Worm (Caenorhabditis elegans) whole organism, young adult: ENCODE measurements around the gene B0252.11.

Experiments
- F55B11.4 ChIP-seq: sonication (generic microtip); optimal IDR thresholded peaks from 2 replicates; lab custom pipeline; 2016; ENCODE audit warnings: missing compliant biosample characterization, missing genetic modification characterization, borderline replicate concordance; ENCODE audit not compliant: insufficient read depth
- chd-7 ChIP-seq: sonication (generic microtip); optimal IDR thresholded peaks from 2 replicates; lab custom pipeline; 2016; ENCODE audit warnings: mild to moderate bottlenecking, missing genetic modification characterization, moderate library complexity, missing compliant biosample characterization
- egrh-3 ChIP-seq: fragments of 200-800 bp; sonication (Bioruptor generic); IDR thresholded peaks from 2 replicates; pipeline ENCODE4 v1.3.6; 2022; ENCODE audit warnings: missing genetic modification reagents, missing genetic modification characterization, missing compliant biosample characterization
- hlh-12 ChIP-seq: sonication (generic microtip); optimal IDR thresholded peaks from 2 replicates; lab custom pipeline; 2016; ENCODE audit warnings: missing genetic modification characterization, missing compliant biosample characterization
- pha-4 ChIP-seq: fragments of 150-350 bp; sonication (generic microtip); optimal IDR thresholded peaks from 2 replicates; lab custom pipeline; 2014; ENCODE audit warnings: missing biosample characterization, missing genetic modification reagents, missing genetic modification characterization
- snpc-4 ChIP-seq, 5 experiments: fragments of 150-350 bp in 1 of 5; sonication (generic microtip) in 4 of 5; optimal IDR thresholded peaks; 2 replicates each; lab custom pipeline; 2014 to 2018; ENCODE audit warnings: missing genetic modification characterization in 5 of 5, missing biosample characterization in 3 of 5, antibody characterized with exemption in 2 of 5, mild to moderate bottlenecking in 2 of 5, missing compliant biosample characterization in 2 of 5, missing genotype in 2 of 5, moderate library complexity in 2 of 5, missing genetic modification reagents in 1 of 5

ce11 chrII:6909568-6910122 is 8.0 kb downstream of the B0252.11 start, which contains the start of gene asm-1:
- TF ChIP-seq egrh-3: no peak
- TF ChIP-seq pha-4 (tag; lab: Kevin White, UChicago): no peak
- TF ChIP-seq chd-7 (tag; lab: Kevin White, UChicago): no peak
- no peak for TF ChIP-seq snpc-4 (GFP tag; optimal IDR thresholded peaks at IDR 0.05; lab: Kevin White, UChicago)
- TF ChIP-seq snpc-4 (tag; optimal IDR thresholded peaks at IDR 0.05; lab: Kevin White, UChicago): no peak
- no peak for TF ChIP-seq F55B11.4 (tag; lab: Kevin White, UChicago)
- TF ChIP-seq hlh-12 (tag; lab: Kevin White, UChicago): no peak
